Worm (Caenorhabditis elegans) whole organism, early embryonic: ENCODE results near the gene C05E11.6.

Source experiments
- aly-1 ChIP-seq: sonication (generic microtip); optimal IDR thresholded peaks from 2 replicates; lab custom pipeline; 2016; ENCODE audit warnings: missing genetic modification characterization, missing compliant biosample characterization
- tbx-11 ChIP-seq: fragments of 200-800 bp; sonication (Bioruptor generic); IDR thresholded peaks from 2 replicates; pipeline ENCODE4 v1.3.6; 2022; ENCODE audit warnings: missing genetic modification characterization, missing compliant biosample characterization

ce11 chrX:4556028-4556427 is 5.9 kb upstream of the C05E11.6 start:
- TF ChIP-seq aly-1 (no peak), tbx-11 (GFP tag; lab: Robert Waterston, UW) (no peak)
